Worm (Caenorhabditis elegans) whole organism, L4 larva: ENCODE results near the gene nspd-4.

Experiments used
- F49E8.2 ChIP-seq: sonication (generic microtip); optimal IDR thresholded peaks from 2 replicates; lab custom pipeline; 2016; ENCODE audit warnings: missing compliant biosample characterization, mild to moderate bottlenecking, missing genetic modification characterization, borderline replicate concordance
- ceh-82 ChIP-seq: sonication (generic microtip); optimal IDR thresholded peaks from 2 replicates; lab custom pipeline; 2017; ENCODE audit warnings: missing biosample characterization, missing genetic modification characterization
- daf-16 ChIP-seq, 3 experiments: sonication (generic microtip); optimal IDR thresholded peaks; 2 replicates each; lab custom pipeline; 2016 to 2017; ENCODE audit warnings: missing genetic modification characterization in 3 of 3, missing genetic modification reagents in 3 of 3, mild to moderate bottlenecking in 2 of 3, missing compliant biosample characterization in 2 of 3, missing biosample characterization in 1 of 3, moderate library complexity in 1 of 3
- dpl-1 ChIP-seq: fragments of 150-350 bp; optimal IDR thresholded peaks from 2 replicates; lab custom pipeline; 2014; ENCODE audit warnings: missing biosample characterization, missing genetic modification reagents, missing genetic modification characterization
- fos-1 ChIP-seq: fragments of 150-350 bp; optimal IDR thresholded peaks from 2 replicates; lab custom pipeline; 2014; ENCODE audit warnings: missing biosample characterization, missing genetic modification characterization
- hlh-30 ChIP-seq: sonication (generic microtip); optimal IDR thresholded peaks from 2 replicates; lab custom pipeline; 2017; ENCODE audit warnings: antibody characterized with exemption, mild to moderate bottlenecking, missing genetic modification characterization, missing compliant biosample characterization; ENCODE audit not compliant: insufficient read depth
- mdl-1 ChIP-seq, 2 experiments: fragments of 150-350 bp in 1 of 2; sonication (generic microtip) in 1 of 2; optimal IDR thresholded peaks; 2 replicates each; lab custom pipeline; 2014 to 2017; ENCODE audit warnings: missing biosample characterization in 2 of 2, missing genetic modification characterization in 2 of 2
- nhr-10 ChIP-seq: fragments of 150-350 bp; optimal IDR thresholded peaks from 2 replicates; lab custom pipeline; 2014; ENCODE audit warnings: missing biosample characterization, missing genetic modification characterization
- nhr-111 ChIP-seq: fragments of 200-800 bp; sonication (Bioruptor generic); optimal IDR thresholded peaks from 2 replicates; lab custom pipeline; 2018; ENCODE audit warnings: mild to moderate bottlenecking, missing genetic modification characterization, missing compliant biosample characterization
- nhr-25 ChIP-seq: sonication (generic microtip); optimal IDR thresholded peaks from 2 replicates; lab custom pipeline; 2017; ENCODE audit warnings: missing genetic modification characterization, mild to moderate bottlenecking, missing compliant biosample characterization, antibody characterized with exemption, moderate library complexity, borderline replicate concordance; ENCODE audit not compliant: insufficient read depth
- zag-1 ChIP-seq: fragments of 150-350 bp; optimal IDR thresholded peaks from 2 replicates; lab custom pipeline; 2014; ENCODE audit warnings: missing biosample characterization, missing genetic modification characterization

DNA sequence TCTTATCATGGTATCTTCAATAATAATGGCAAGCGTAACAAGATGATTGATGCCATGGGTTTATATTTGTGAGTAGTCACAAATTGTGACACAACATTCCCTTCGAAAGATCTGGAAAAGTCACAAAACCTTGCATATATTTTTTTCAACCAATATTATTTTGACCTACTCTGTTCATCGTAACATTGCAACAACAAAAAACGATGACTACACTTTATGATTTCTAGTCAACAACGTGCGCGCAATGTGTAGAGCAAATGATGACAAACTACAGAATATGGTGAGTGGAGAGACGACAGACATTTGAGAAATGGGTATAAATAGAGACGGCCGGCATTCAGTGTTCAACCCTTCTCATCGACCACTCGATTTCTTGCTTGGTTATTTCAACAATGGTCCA lies 39.3 kb downstream of the nspd-4 start, which contains the start of gene gst-7:
- TF ChIP-seq ceh-82 = no peak
- TF ChIP-seq fos-1 (tag; lab: Kevin White, UChicago) = no peak
- TF ChIP-seq zag-1 (tag; lab: Kevin White, UChicago) = no peak
- TF ChIP-seq nhr-111 = no peak
- TF ChIP-seq dpl-1 (GFP tag; lab: Kevin White, UChicago) = no peak
- no peak for TF ChIP-seq F49E8.2
- TF ChIP-seq mdl-1 (tag; optimal IDR thresholded peaks at IDR 0.05; lab: Kevin White, UChicago) = peak in 1 of 2 experiments; percentile 53
- TF ChIP-seq daf-16 (GFP tag; optimal IDR thresholded peaks at IDR 0.05; lab: Kevin White, UChicago) = no peak
- TF ChIP-seq daf-16 (tag; optimal IDR thresholded peaks at IDR 0.05; lab: Kevin White, UChicago) = peak; percentile 89
- TF ChIP-seq nhr-10 (tag; lab: Kevin White, UChicago) = no peak
- no peak for TF ChIP-seq nhr-25 (tag; lab: Kevin White, UChicago)
- TF ChIP-seq hlh-30 = peak; percentile 66
